Fruit fly (Drosophila melanogaster) whole organism, embryonic: ENCODE results near the gene dx.
A peak's percentile ranks its signal among the peaks of the same experiment; 100 is the strongest.

Experiments
- CG3065 ChIP-seq: fragments of 200-800 bp; sonication (Bioruptor generic); optimal IDR thresholded peaks from 2 replicates; lab custom pipeline; 2016; ENCODE audit warnings: missing biosample characterization, missing genetic modification characterization
- pan ChIP-seq, 4 experiments: fragments of >200 bp in 3 of 4; fragments of 200-800 bp in 1 of 4; sonication (Bioruptor generic) in 1 of 4; optimal IDR thresholded peaks in 3 of 4; IDR thresholded peaks in 1 of 4; 2 replicates each; pipeline versions ENCODE4 v1.3.6 to Lab custom; 2017 to 2022; ENCODE audit warnings: missing biosample characterization in 2 of 4, missing genetic modification characterization in 2 of 4, mixed read lengths in 1 of 4

dm6 chrX:6533836-6534357, at the start of gene dx:
- TF ChIP-seq CG3065 (GFP tag; lab: Kevin White, UChicago) = no peak
- TF ChIP-seq pan (optimal IDR thresholded peaks at IDR 0.05; lab: Kevin White, UChicago) = no peak
- peak in 1 of 2 experiments; percentile 27 for TF ChIP-seq pan (GFP tag; optimal IDR thresholded peaks at IDR 0.05 in 1 of 2, IDR thresholded peaks at IDR 0.05 in 1 of 2)
